Fruit fly (Drosophila melanogaster): Measurements from ENCODE around the gene Dhpr.

The Dhpr gene

DNA sequence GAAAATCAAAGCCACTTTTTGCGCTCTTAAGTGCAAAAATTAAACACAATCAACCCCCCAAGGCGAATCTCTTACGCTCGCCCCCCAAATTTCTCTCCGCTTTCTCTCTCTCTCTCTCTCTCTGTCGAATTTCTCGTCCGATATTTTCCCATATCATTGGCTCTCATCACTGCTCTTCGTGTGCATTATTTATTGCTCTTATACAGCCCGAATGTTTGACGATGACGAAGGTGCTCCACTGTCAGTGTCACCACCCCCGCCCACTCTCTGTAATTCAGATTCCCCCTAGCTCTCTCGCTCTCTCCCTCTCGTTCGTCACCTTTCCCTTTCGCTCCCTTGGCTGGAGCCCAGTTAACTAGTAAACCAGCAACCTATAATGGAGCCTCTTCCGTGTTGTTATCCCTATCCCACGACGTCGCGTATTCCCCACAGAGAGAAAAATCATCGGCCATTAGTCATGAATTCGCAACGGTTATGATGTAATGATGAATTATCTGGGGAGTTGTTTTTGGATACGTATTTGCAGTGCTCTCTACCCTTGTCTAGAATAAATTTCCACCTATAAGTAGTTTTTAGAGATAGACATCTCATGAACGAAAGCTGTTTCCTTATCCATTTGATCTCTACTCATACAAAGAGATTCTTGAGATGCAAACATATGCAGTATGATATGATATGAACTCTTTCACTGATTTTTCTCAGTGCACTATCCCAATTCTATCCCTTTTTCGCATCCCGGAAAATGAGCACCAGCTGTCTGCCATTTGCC, 6.5 kb upstream of the Dhpr start:
- TF ChIP-seq CG8478 (optimal IDR thresholded peaks at IDR 0.05) (no peak), CTCF (optimal IDR thresholded peaks at IDR 0.05) (no peak)

DNA sequence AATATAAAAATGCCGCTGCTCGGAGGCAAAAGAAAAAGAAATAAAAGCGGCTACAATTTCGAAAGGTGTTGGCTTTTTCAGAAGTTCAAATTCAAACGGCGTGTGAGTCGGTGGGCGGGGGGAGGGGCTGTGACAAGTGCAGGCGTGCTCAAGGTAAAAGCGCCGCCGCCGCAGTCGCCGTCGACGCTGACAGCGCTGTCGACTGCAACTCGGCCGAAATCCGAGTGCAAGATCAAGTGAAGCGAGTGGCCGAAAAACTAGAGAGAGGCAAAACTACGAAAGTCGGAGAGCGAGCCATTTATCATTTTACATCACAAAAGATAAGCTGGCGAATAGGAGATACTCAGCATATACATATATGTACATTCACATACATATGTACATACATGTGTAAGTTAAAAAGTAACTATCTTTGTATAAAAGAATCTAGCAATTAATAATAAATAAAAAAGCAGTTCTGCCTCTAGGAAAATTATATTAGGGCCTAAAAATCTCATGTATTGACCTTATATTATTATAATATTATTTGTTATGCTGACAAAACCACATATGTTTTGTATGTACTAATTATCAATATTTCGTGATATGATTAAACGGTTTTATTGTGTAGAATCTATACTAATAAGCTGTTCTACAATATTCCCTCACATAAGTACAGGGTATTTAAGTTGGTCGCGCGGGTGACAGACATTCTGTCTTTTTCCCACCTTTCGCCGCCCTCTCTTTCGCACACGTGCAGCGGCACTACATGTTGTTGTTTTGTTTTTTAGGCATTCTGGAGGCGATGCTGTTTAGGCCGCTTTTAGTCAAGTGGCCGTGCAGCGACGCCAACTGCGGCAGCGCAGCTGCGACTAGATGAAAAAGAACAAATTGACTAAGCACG, 5.4 kb upstream of the Dhpr start:
- TF ChIP-seq CTCF (optimal IDR thresholded peaks at IDR 0.05) (no peak), CG8478 (optimal IDR thresholded peaks at IDR 0.05) (no peak)

- TF ChIP-seq CG8478 (optimal IDR thresholded peaks at IDR 0.05) (no peak), CTCF (optimal IDR thresholded peaks at IDR 0.05) (no peak)
These were observed 4.7 kb upstream of the Dhpr start for dm6 chr3L:9129583-9130146.

DNA sequence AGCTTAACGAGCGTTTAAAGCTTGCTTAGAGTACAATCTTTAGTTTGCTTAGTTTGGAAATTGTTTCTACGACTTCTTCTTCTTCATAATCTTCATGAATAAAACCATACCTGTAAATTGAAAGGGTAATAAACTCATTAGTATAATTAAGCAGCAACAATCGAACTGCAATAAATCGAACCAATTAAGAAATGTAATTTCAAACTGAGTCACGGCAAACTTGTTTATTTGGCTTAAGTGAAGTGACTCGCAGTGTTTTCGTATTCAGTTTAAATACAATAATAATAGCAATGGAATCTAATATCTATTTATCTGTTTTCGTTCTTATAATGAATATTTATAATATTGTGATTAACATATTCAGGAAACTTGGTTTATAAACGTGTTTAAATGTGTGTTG, 1.4 kb downstream of the Dhpr start:
- no peak for TF ChIP-seq CTCF (optimal IDR thresholded peaks at IDR 0.05)
- no peak for TF ChIP-seq CG8478 (optimal IDR thresholded peaks at IDR 0.05)

DNA sequence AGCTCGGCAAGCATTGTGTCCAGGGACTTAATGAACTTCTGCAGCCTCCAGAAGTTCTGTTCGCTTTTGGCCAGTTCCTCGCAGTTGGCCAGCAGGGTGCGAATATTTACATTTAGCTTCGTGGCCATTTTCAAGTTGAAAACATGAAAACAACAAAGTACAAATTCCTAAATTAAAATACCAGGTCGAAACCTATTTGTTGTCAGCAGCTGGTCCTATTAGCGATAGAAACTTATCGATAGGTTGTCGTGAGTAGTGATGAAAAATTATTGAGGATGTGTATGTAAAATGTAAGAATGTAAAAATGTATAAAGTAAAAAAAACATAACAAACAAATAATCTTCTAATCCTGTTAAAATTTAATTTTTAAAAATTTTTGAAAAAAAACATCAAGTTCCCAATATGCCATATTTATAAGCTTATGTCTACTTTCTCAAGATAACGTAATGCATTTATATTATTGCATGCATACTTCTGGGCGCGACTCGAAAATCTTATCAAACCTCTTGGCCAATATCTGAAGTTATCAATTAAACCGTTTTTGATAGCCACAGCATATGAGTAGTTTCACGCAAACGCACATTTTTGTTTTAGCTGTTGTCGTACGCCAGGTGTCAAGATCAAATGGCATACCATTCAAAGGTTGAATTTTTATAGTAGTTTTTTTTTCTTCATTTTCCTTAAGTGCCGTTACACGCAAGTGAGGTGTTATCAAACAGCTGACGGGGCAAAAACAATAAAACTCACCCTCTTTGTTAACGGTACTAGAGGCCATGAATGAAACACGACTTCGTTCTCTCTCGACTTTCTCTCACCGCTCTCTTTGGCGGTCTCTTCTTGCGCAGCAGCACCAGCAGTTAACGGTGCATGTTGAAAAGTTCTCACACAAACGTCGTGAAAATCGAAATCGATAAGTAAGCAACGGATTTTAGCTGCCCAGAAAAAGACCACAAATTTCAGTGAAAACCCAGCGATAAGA, 2.9 kb downstream of the Dhpr start, which contains the start of the genes Use1 and nwk:
TSS of gene Use1 (minus strand) at position 206 of the 979 bp plus-strand sequence.
TSS of gene nwk (plus strand) at position 885 of the 979 bp plus-strand sequence.
- TF ChIP-seq CG8478 (optimal IDR thresholded peaks at IDR 0.05) (no peak), CTCF (optimal IDR thresholded peaks at IDR 0.05) (peak in 1 of 2 experiments; percentile 32)

dm6 chr3L:9139553-9139952, 5.2 kb downstream of the Dhpr start:
- TF ChIP-seq CTCF (optimal IDR thresholded peaks at IDR 0.05) (no peak), CG8478 (optimal IDR thresholded peaks at IDR 0.05) (no peak)

- no peak for TF ChIP-seq CTCF (optimal IDR thresholded peaks at IDR 0.05)
- no peak for TF ChIP-seq CG8478 (optimal IDR thresholded peaks at IDR 0.05)
These were observed 7.6 kb downstream of the Dhpr start for dm6 chr3L:9141998-9142397.

- TF ChIP-seq CTCF (optimal IDR thresholded peaks at IDR 0.05) (no peak), CG8478 (optimal IDR thresholded peaks at IDR 0.05) (no peak)
These were observed 16.9 kb downstream of the Dhpr start for dm6 chr3L:9151183-9151786.

DNA sequence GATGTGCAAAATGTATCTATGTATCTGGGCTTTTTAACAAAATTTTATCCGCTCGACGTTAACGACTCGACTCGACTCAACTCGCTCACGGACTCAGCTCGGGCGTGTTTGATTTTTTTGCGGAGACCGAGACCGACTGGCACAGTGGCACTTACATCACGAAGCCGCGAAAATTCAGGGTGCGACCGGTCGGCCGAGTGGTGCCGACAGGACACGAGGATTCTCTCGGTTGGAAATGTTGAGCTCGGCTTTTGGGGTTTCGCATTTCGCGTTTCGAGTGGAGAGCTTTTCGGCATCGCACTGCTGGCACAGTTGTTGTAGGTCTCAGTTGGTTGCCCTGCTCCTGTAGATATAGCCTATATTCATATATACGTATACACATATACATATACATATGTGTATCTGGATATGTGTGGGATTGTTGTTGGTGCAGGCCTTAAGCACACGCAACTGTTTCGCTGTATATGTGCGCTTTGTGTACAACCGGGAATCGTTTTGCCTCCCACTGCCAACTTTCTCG, 47.8 kb downstream of the Dhpr start, which contains the start of gene Rdl:
TSS of gene Rdl (minus strand) at position 97 of the 520 bp plus-strand sequence.
- TF ChIP-seq CTCF (optimal IDR thresholded peaks at IDR 0.05) (no peak), CG8478 (optimal IDR thresholded peaks at IDR 0.05) (no peak)
